Fruit fly (Drosophila melanogaster): ENCODE results near the gene CG33725.

Gene CG33725

DNA sequence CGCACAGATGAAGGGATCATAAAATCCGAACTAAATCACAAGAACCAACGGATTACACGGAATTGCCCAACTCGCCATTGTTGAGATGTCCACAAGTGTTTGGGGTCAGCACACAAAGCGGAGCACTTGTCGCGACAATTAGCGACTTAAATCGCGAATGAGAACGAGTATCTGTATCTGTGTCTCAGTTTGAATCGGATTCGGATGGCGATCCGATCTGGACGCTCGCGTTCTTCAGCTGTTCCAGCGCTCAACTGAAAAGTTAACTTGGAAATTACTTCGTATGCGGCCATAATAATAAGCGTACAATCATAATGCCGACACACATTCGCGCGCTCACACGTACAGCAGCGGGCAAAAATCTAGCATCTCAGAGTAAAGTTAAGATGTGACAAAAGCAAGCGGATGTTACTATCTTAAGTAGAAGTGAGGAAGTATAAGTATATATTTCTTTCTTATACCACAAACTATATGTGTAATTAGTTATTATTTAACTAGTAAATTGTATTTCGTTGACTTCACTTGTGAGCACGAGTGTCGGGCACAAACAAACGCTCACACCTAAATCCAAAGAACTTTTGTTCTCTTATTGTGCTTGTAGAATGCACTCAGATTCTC, 8.1 kb downstream of the CG33725 start, which contains the start of gene CG10660 (continued):
- peak; percentile 67 for TF ChIP-seq kay (GFP tag; optimal IDR thresholded peaks at IDR 0.05)
- no peak for TF ChIP-seq h (optimal IDR thresholded peaks at IDR 0.05)
- TF ChIP-seq Ptx1 (GFP tag; IDR thresholded peaks at IDR 0.05), result peak; percentile 88
- TF ChIP-seq Stat92E (GFP tag; optimal IDR thresholded peaks at IDR 0.05), result peak in 1 of 3 experiments; percentile 52
- peak; percentile 94 for TF ChIP-seq gem (tag; optimal IDR thresholded peaks at IDR 0.05)
- TF ChIP-seq tna (GFP tag; IDR thresholded peaks at IDR 0.05; ENCODE audit: partially characterized antibody), result no peak
- TF ChIP-seq phol (tag; optimal IDR thresholded peaks at IDR 0.05), result peak; percentile 86
- TF ChIP-seq Rx (GFP tag; IDR thresholded peaks at IDR 0.05), result peak; percentile 82
- TF ChIP-seq ato (GFP tag; IDR thresholded peaks at IDR 0.05; ENCODE audit: partially characterized antibody), result no peak
- peak; percentile 52 for TF ChIP-seq CG33557 (GFP tag; optimal IDR thresholded peaks at IDR 0.05)
- TF ChIP-seq p53 (GFP tag; optimal IDR thresholded peaks at IDR 0.05), result no peak
- TF ChIP-seq eve (GFP tag; optimal IDR thresholded peaks at IDR 0.05), result peak in 1 of 2 experiments; percentile 94
- peak; percentile 87 for TF ChIP-seq nau (GFP tag; optimal IDR thresholded peaks at IDR 0.05)
- TF ChIP-seq nom (GFP tag; optimal IDR thresholded peaks at IDR 0.05), result peak; percentile 41
- peak; percentile 88 for TF ChIP-seq CG10209 (GFP tag; optimal IDR thresholded peaks at IDR 0.05)
- peak; percentile 80 for TF ChIP-seq CG11247 (GFP tag; IDR thresholded peaks at IDR 0.05)
- peak; percentile 73 for TF ChIP-seq Nf-YB (GFP tag; optimal IDR thresholded peaks at IDR 0.05)
- TF ChIP-seq CG18476 (GFP tag; optimal IDR thresholded peaks at IDR 0.05), result peak; percentile 87
- peak; percentile 88 for TF ChIP-seq Ada2b (GFP tag; IDR thresholded peaks at IDR 0.05)
- TF ChIP-seq Asciz (GFP tag; optimal IDR thresholded peaks at IDR 0.05), result peak; percentile 91
- peak; percentile 96 for TF ChIP-seq ci (GFP tag; IDR thresholded peaks at IDR 0.05)
- 0 out of 3 replicates have a peak, but pooled peaks have one; percentile 43 for TF ChIP-seq CG11560 (tag; IDR thresholded peaks at IDR 0.05)
- peak; percentile 22 for TF ChIP-seq NC2α (GFP tag; optimal IDR thresholded peaks at IDR 0.05)
- TF ChIP-seq pfk (GFP tag; optimal IDR thresholded peaks at IDR 0.05), result no peak
- peak; percentile 66 for TF ChIP-seq Lhr (GFP tag; optimal IDR thresholded peaks at IDR 0.05)
- TF ChIP-seq vvl (GFP tag; IDR thresholded peaks at IDR 0.05), result peak; percentile 96
- no peak for TF ChIP-seq sima (GFP tag; optimal IDR thresholded peaks at IDR 0.05)
- TF ChIP-seq Mes4 (GFP tag; optimal IDR thresholded peaks at IDR 0.05), result peak; percentile 74
- no peak for TF ChIP-seq gfzf (GFP tag; optimal IDR thresholded peaks at IDR 0.05)
- TF ChIP-seq bcd (GFP tag; optimal IDR thresholded peaks at IDR 0.05), result peak; percentile 89
- TF ChIP-seq D19B (GFP tag; optimal IDR thresholded peaks at IDR 0.05), result peak; percentile 61
- peak; percentile 92 for TF ChIP-seq CG12391 (tag; optimal IDR thresholded peaks at IDR 0.05)
- TF ChIP-seq CG11093 (GFP tag; IDR thresholded peaks at IDR 0.05), result peak; percentile 70; the same call in 2 of the 3 replicates
- TF ChIP-seq CG4404 (GFP tag; IDR thresholded peaks at IDR 0.05), result peak; percentile 40; the same call in 1 of the 2 replicates
- TF ChIP-seq C15 (GFP tag; IDR thresholded peaks at IDR 0.05), result no peak
- TF ChIP-seq CG10431 (GFP tag; optimal IDR thresholded peaks at IDR 0.05), result peak; percentile 73
- peak; percentile 89 for TF ChIP-seq run (tag; optimal IDR thresholded peaks at IDR 0.05)
- no peak; the same call in 1 of the 2 replicates for TF ChIP-seq Gsc (GFP tag; IDR thresholded peaks at IDR 0.05)
- peak; percentile 87 for TF ChIP-seq sisA (GFP tag; IDR thresholded peaks at IDR 0.05)
- TF ChIP-seq TFAM (GFP tag; optimal IDR thresholded peaks at IDR 0.05), result no peak
- no peak for TF ChIP-seq CG8478 (optimal IDR thresholded peaks at IDR 0.05)
- peak; percentile 90 for TF ChIP-seq CG5245 (GFP tag; optimal IDR thresholded peaks at IDR 0.05)
- TF ChIP-seq ham (GFP tag; IDR thresholded peaks at IDR 0.05), result no peak
- no peak for TF ChIP-seq dan (GFP tag; IDR thresholded peaks at IDR 0.05)
- peak; percentile 93 for TF ChIP-seq row (GFP tag; IDR thresholded peaks at IDR 0.05)
- TF ChIP-seq CG9932 (GFP tag; IDR thresholded peaks at IDR 0.05), result peak; percentile 68
- peak; percentile 49 for TF ChIP-seq CG15514 (GFP tag; optimal IDR thresholded peaks at IDR 0.05)
- TF ChIP-seq gce (GFP tag; IDR thresholded peaks at IDR 0.05), result peak; percentile 84
- peak; percentile 72 for TF ChIP-seq CG3847 (GFP tag; IDR thresholded peaks at IDR 0.05)
- peak; percentile 32 for TF ChIP-seq CG8089 (GFP tag; optimal IDR thresholded peaks at IDR 0.05)
